Worm (Caenorhabditis elegans) whole organism, L3 larva: ENCODE measurements around the gene Y53F4B.12.

Source experiments
- ceh-82 ChIP-seq: fragments of 150-350 bp; optimal IDR thresholded peaks from 2 replicates; lab custom pipeline; 2014; ENCODE audit warnings: missing biosample characterization, missing genetic modification characterization
- elt-2 ChIP-seq: sonication (generic microtip); optimal IDR thresholded peaks from 2 replicates; lab custom pipeline; 2016; ENCODE audit warnings: missing genetic modification reagents, mild to moderate bottlenecking, missing genetic modification characterization, missing compliant biosample characterization
- fkh-10 ChIP-seq: sonication (generic microtip); optimal IDR thresholded peaks from 2 replicates; lab custom pipeline; 2017; ENCODE audit warnings: missing biosample characterization, missing genetic modification reagents, missing genetic modification characterization
- fkh-2 ChIP-seq: fragments of 150-350 bp; optimal IDR thresholded peaks from 2 replicates; lab custom pipeline; 2014; ENCODE audit warnings: missing biosample characterization, missing genetic modification reagents, missing genetic modification characterization
- jun-1 ChIP-seq: fragments of 150-350 bp; optimal IDR thresholded peaks from 2 replicates; lab custom pipeline; 2014; ENCODE audit warnings: missing biosample characterization, missing genetic modification reagents, missing genetic modification characterization
- lin-15B ChIP-seq: fragments of 150-350 bp; optimal IDR thresholded peaks from 2 replicates; lab custom pipeline; 2014; ENCODE audit warnings: missing biosample characterization, missing genetic modification characterization
- lin-39 ChIP-seq: fragments of 150-350 bp; optimal IDR thresholded peaks from 2 replicates; lab custom pipeline; 2018; ENCODE audit warnings: missing biosample characterization, missing genetic modification reagents, missing genetic modification characterization
- lsy-12 ChIP-seq: sonication (generic microtip); optimal IDR thresholded peaks from 2 replicates; lab custom pipeline; 2016; ENCODE audit warnings: mild to moderate bottlenecking, missing genetic modification characterization, missing compliant biosample characterization
- mdl-1 ChIP-seq: fragments of 150-350 bp; optimal IDR thresholded peaks from 2 replicates; lab custom pipeline; 2014; ENCODE audit warnings: missing biosample characterization, missing genetic modification characterization
- nfya-1 ChIP-seq: sonication (generic microtip); optimal IDR thresholded peaks from 2 replicates; lab custom pipeline; 2017; ENCODE audit warnings: missing genetic modification characterization, mild to moderate bottlenecking, missing compliant biosample characterization, antibody characterized with exemption, moderate library complexity; ENCODE audit not compliant: insufficient read depth
- nhr-237 ChIP-seq: fragments of 150-350 bp; optimal IDR thresholded peaks from 2 replicates; lab custom pipeline; 2014; ENCODE audit warnings: missing biosample characterization, missing genetic modification characterization
- nhr-43 ChIP-seq: sonication (generic microtip); optimal IDR thresholded peaks from 2 replicates; lab custom pipeline; 2016; ENCODE audit warnings: mild to moderate bottlenecking, missing genetic modification characterization, missing compliant biosample characterization; ENCODE audit not compliant: poor library complexity, severe bottlenecking
- nhr-67 ChIP-seq: fragments of 150-350 bp; optimal IDR thresholded peaks from 2 replicates; lab custom pipeline; 2014; ENCODE audit warnings: missing biosample characterization, missing genetic modification characterization
- nhr-77 ChIP-seq: fragments of 150-350 bp; optimal IDR thresholded peaks from 2 replicates; lab custom pipeline; 2014; ENCODE audit warnings: missing biosample characterization, missing genetic modification characterization
- pha-4 ChIP-seq: fragments of 150-350 bp; optimal IDR thresholded peaks from 2 replicates; lab custom pipeline; 2014; ENCODE audit warnings: missing biosample characterization, missing genetic modification reagents, missing genetic modification characterization
- pqm-1 ChIP-seq: fragments of 150-350 bp; optimal IDR thresholded peaks from 2 replicates; lab custom pipeline; 2017; ENCODE audit warnings: missing biosample characterization, missing genetic modification characterization, inconsistent platforms
- snpc-4 ChIP-seq: fragments of 150-350 bp; optimal IDR thresholded peaks from 2 replicates; lab custom pipeline; 2014; ENCODE audit warnings: missing biosample characterization, missing genetic modification characterization
- tbx-2 ChIP-seq: sonication (generic microtip); optimal IDR thresholded peaks from 2 replicates; lab custom pipeline; 2016; ENCODE audit warnings: mild to moderate bottlenecking, missing genetic modification characterization, missing compliant biosample characterization
- unc-62 ChIP-seq: fragments of 150-350 bp; sonication (generic microtip); optimal IDR thresholded peaks from 4 replicates; lab custom pipeline; 2014; ENCODE audit warnings: missing biosample characterization, missing genetic modification reagents, missing genetic modification characterization
- zag-1 ChIP-seq: fragments of 150-350 bp; optimal IDR thresholded peaks from 2 replicates; lab custom pipeline; 2014; ENCODE audit warnings: missing biosample characterization, missing genetic modification characterization

Gene Y53F4B.12

DNA sequence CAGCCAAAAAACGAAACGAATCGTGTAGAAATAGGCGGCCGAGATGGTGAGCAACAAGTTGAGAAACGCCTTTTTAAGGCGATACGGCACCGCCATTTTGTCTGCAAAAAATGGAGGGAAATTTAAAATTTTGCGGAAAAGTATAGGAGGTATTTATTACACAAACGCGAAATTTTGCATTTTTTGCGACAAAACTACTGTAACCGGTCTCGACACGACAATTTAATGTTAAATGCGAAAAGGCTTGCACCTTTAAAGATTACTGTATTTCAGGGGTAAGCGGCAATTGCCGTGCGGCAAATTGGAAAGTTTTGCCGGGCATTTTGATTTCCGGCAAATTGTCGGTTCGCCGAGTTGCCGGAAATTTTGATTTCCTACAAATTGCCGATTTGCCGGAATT lies 52.5 kb downstream of the Y53F4B.12 start, which contains the start of gene Y53F4B.18:
TSS of gene Y53F4B.18 (minus strand) at position 101 of the 400 bp plus-strand sequence.
- no peak for TF ChIP-seq fkh-2 (tag; lab: Kevin White, UChicago)
- no peak for TF ChIP-seq lin-39
- no peak for TF ChIP-seq nhr-77 (tag; lab: Kevin White, UChicago)
- no peak for TF ChIP-seq snpc-4 (tag; lab: Kevin White, UChicago)
- no peak for TF ChIP-seq unc-62
- TF ChIP-seq nhr-67: no peak
- TF ChIP-seq lin-15B (tag; lab: Kevin White, UChicago): no peak
- no peak for TF ChIP-seq mdl-1 (tag; lab: Kevin White, UChicago)
- TF ChIP-seq tbx-2: no peak
- TF ChIP-seq lsy-12: no peak
- TF ChIP-seq fkh-10 (GFP tag; lab: Kevin White, UChicago): no peak
- no peak for TF ChIP-seq ceh-82 (tag; lab: Kevin White, UChicago)
- TF ChIP-seq pha-4 (tag; lab: Kevin White, UChicago): no peak
- no peak for TF ChIP-seq zag-1 (tag; lab: Kevin White, UChicago)
- TF ChIP-seq nhr-237: no peak
- TF ChIP-seq nfya-1 (tag; lab: Kevin White, UChicago): no peak
- TF ChIP-seq jun-1 (tag; lab: Kevin White, UChicago): no peak
- no peak for TF ChIP-seq nhr-43 (tag; lab: Kevin White, UChicago)
- TF ChIP-seq, all 47 proteins: peak for 0

DNA sequence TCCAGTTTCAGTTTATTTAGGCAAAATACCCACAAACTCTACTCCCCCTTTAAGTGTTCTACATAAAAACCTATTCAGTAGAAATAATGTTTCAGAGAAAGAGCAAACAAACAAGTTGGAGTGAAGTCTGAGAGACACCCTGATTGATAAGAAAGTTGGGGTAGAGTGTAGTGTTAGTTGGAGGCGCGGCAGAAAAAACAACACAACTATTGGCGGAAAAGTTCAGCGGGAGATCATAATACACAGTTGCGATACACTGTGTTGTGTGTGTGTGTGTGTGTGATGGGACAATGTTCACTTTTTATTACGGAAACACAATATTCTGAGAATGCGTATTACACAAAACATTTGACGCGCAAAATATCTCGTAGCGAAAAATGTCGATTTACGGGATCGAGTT lies 55.7 kb downstream of the Y53F4B.12 start:
- TF ChIP-seq nfya-1 (tag; lab: Kevin White, UChicago): no peak
- TF ChIP-seq pha-4 (tag; lab: Kevin White, UChicago): peak; percentile 65
- TF ChIP-seq elt-2 (tag; lab: Kevin White, UChicago): peak; percentile 59
- peak; percentile 51 for TF ChIP-seq pqm-1
- no peak for TF ChIP-seq lin-15B (tag; lab: Kevin White, UChicago)
- TF ChIP-seq, all 47 proteins: peak for 3
